Worm (Caenorhabditis elegans) whole organism, early embryonic: ENCODE results near the gene lon-3.

Experiments used
- ama-1 ChIP-seq: fragments of 150-350 bp; optimal IDR thresholded peaks from 2 replicates; lab custom pipeline; 2014
- ceh-13 ChIP-seq: fragments of 200-800 bp; sonication (Bioruptor generic); optimal IDR thresholded peaks from 2 replicates; lab custom pipeline; 2018; ENCODE audit warnings: mild to moderate bottlenecking, missing genetic modification characterization, missing compliant biosample characterization
- ets-7 ChIP-seq: sonication (generic microtip); optimal IDR thresholded peaks from 2 replicates; lab custom pipeline; 2016; ENCODE audit warnings: missing genotype, missing genetic modification characterization, missing compliant biosample characterization
- hmbx-1 ChIP-seq: sonication (generic microtip); optimal IDR thresholded peaks from 2 replicates; lab custom pipeline; 2016; ENCODE audit warnings: mild to moderate bottlenecking, missing genetic modification characterization, missing compliant biosample characterization
- hmg-4 ChIP-seq: fragments of 200-800 bp; sonication (Bioruptor generic); optimal IDR thresholded peaks from 2 replicates; lab custom pipeline; 2018; ENCODE audit warnings: mild to moderate bottlenecking, missing genetic modification characterization, missing compliant biosample characterization
- hnd-1 ChIP-seq: sonication (generic microtip); optimal IDR thresholded peaks from 2 replicates; lab custom pipeline; 2016; ENCODE audit warnings: missing genetic modification characterization, missing compliant biosample characterization
- pes-1 ChIP-seq: fragments of 200-800 bp; sonication (Bioruptor generic); IDR thresholded peaks from 2 replicates; pipeline ENCODE4 v1.3.6; 2022; ENCODE audit warnings: missing genetic modification reagents, missing genetic modification characterization, missing compliant biosample characterization
- sea-1 ChIP-seq: fragments of 200-800 bp; sonication (Bioruptor generic); conservative IDR thresholded peaks from 2 replicates; pipeline ENCODE4 v1.3.6; 2022; ENCODE audit warnings: missing genetic modification characterization, missing compliant biosample characterization
- tbx-11 ChIP-seq: fragments of 200-800 bp; sonication (Bioruptor generic); IDR thresholded peaks from 2 replicates; pipeline ENCODE4 v1.3.6; 2022; ENCODE audit warnings: missing genetic modification characterization, missing compliant biosample characterization

ce11 chrV:12188830-12189229 is 9.6 kb downstream of the lon-3 start:
- TF ChIP-seq hmg-4 (GFP tag; lab: Kevin White, UChicago) (no peak), pes-1 (no peak), ets-7 (tag; lab: Kevin White, UChicago) (no peak), hmbx-1 (tag; lab: Kevin White, UChicago) (no peak), hnd-1 (tag; lab: Kevin White, UChicago) (no peak), ceh-13 (GFP tag; lab: Kevin White, UChicago) (no peak), ama-1 (lab: Kevin White, UChicago) (no peak), sea-1 (no peak), tbx-11 (GFP tag; lab: Robert Waterston, UW) (no peak)
